Worm (Caenorhabditis elegans) whole organism, mixed stage, embryonic: Measurements from ENCODE around the gene F19B6.3.
"Not testable (repeated sequence)": the region's sequence is repeated elsewhere in the genome, so short reads cannot be mapped to it uniquely, and the experiment has no call there.

Source experiments
- M03D4.4 ChIP-seq: sonication (generic microtip); optimal IDR thresholded peaks from 2 replicates; lab custom pipeline; 2017; ENCODE audit warnings: mild to moderate bottlenecking, missing genetic modification characterization, missing compliant biosample characterization
- bed-3 ChIP-seq: fragments of 200-800 bp; sonication (Bioruptor generic); optimal IDR thresholded peaks from 3 replicates; lab custom pipeline; 2018; ENCODE audit warnings: mild to moderate bottlenecking, missing genetic modification characterization, moderate library complexity, missing compliant biosample characterization
- blmp-1 ChIP-seq: fragments of 150-350 bp; optimal IDR thresholded peaks from 2 replicates; lab custom pipeline; 2014; ENCODE audit warnings: missing biosample characterization, missing genetic modification characterization
- ceh-43 ChIP-seq: fragments of 200-800 bp; sonication (Bioruptor generic); optimal IDR thresholded peaks from 2 replicates; lab custom pipeline; 2018; ENCODE audit warnings: mild to moderate bottlenecking, missing genetic modification characterization, moderate library complexity, missing compliant biosample characterization
- ces-1 ChIP-seq: fragments of 150-350 bp; optimal IDR thresholded peaks from 2 replicates; lab custom pipeline; 2014; ENCODE audit warnings: missing biosample characterization, missing genetic modification reagents, missing genetic modification characterization
- drap-1 ChIP-seq: fragments of 200-800 bp; sonication (Bioruptor generic); optimal IDR thresholded peaks from 3 replicates; lab custom pipeline; 2018; ENCODE audit warnings: mild to moderate bottlenecking, missing genetic modification characterization, missing compliant biosample characterization
- elt-1 ChIP-seq: sonication (generic microtip); optimal IDR thresholded peaks from 2 replicates; lab custom pipeline; 2017; ENCODE audit warnings: missing genetic modification characterization, mild to moderate bottlenecking, missing compliant biosample characterization, antibody characterized with exemption, moderate library complexity, borderline replicate concordance; ENCODE audit not compliant: insufficient read depth
- elt-3 ChIP-seq: fragments of 150-350 bp; optimal IDR thresholded peaks from 2 replicates; lab custom pipeline; 2014; ENCODE audit warnings: missing biosample characterization, missing genetic modification characterization
- flh-1 ChIP-seq: fragments of 200-800 bp; sonication (Bioruptor generic); optimal IDR thresholded peaks from 2 replicates; lab custom pipeline; 2018; ENCODE audit warnings: mild to moderate bottlenecking, missing genetic modification characterization, moderate library complexity, missing compliant biosample characterization
- ham-2 ChIP-seq: fragments of 200-800 bp; sonication (Bioruptor generic); optimal IDR thresholded peaks from 2 replicates; lab custom pipeline; 2018; ENCODE audit warnings: mild to moderate bottlenecking, missing genetic modification characterization, missing compliant biosample characterization
- hlh-1 ChIP-seq: fragments of 150-350 bp; optimal IDR thresholded peaks from 2 replicates; lab custom pipeline; 2014; ENCODE audit warnings: missing biosample characterization, missing genetic modification reagents, missing genetic modification characterization
- lin-13 ChIP-seq: fragments of 150-350 bp; optimal IDR thresholded peaks from 2 replicates; lab custom pipeline; 2014; ENCODE audit warnings: missing biosample characterization, missing genetic modification characterization
- lsy-2 ChIP-seq: fragments of 150-350 bp; optimal IDR thresholded peaks from 2 replicates; lab custom pipeline; 2014; ENCODE audit warnings: missing biosample characterization, missing genetic modification characterization
- mab-5 ChIP-seq: fragments of 150-350 bp; optimal IDR thresholded peaks from 2 replicates; lab custom pipeline; 2014; ENCODE audit warnings: missing biosample characterization, missing genetic modification characterization
- mep-1 ChIP-seq: fragments of 150-350 bp; optimal IDR thresholded peaks from 2 replicates; lab custom pipeline; 2017; ENCODE audit warnings: missing biosample characterization, missing genetic modification reagents, missing genetic modification characterization, inconsistent platforms
- nhr-12 ChIP-seq: fragments of 150-350 bp; optimal IDR thresholded peaks from 2 replicates; lab custom pipeline; 2014; ENCODE audit warnings: missing biosample characterization, missing genetic modification characterization
- nhr-237 ChIP-seq: fragments of 150-350 bp; optimal IDR thresholded peaks from 2 replicates; lab custom pipeline; 2014; ENCODE audit warnings: missing biosample characterization, missing genetic modification characterization
- nhr-28 ChIP-seq: fragments of 150-350 bp; optimal IDR thresholded peaks from 2 replicates; lab custom pipeline; 2014; ENCODE audit warnings: missing biosample characterization, missing genetic modification characterization
- nhr-76 ChIP-seq: sonication (generic microtip); optimal IDR thresholded peaks from 2 replicates; lab custom pipeline; 2017; ENCODE audit warnings: missing biosample characterization, missing genetic modification characterization
- pha-4 ChIP-seq: fragments of 150-350 bp; optimal IDR thresholded peaks from 2 replicates; lab custom pipeline; 2018; ENCODE audit warnings: missing biosample characterization, missing genetic modification reagents, missing genetic modification characterization
- sem-2 ChIP-seq: fragments of 200-800 bp; sonication (Bioruptor generic); optimal IDR thresholded peaks from 2 replicates; lab custom pipeline; 2018; ENCODE audit warnings: mild to moderate bottlenecking, missing genetic modification characterization, missing compliant biosample characterization
- snpc-4 ChIP-seq: fragments of 150-350 bp; optimal IDR thresholded peaks from 2 replicates; lab custom pipeline; 2014; ENCODE audit warnings: missing biosample characterization, missing genetic modification characterization
- sptf-1 ChIP-seq: sonication (generic microtip); optimal IDR thresholded peaks from 2 replicates; lab custom pipeline; 2017; ENCODE audit warnings: mild to moderate bottlenecking, missing genetic modification characterization, moderate library complexity, missing compliant biosample characterization
- unc-120 ChIP-seq: sonication (generic microtip); optimal IDR thresholded peaks from 2 replicates; lab custom pipeline; 2017; ENCODE audit warnings: missing genetic modification characterization, missing compliant biosample characterization; ENCODE audit not compliant: poor library complexity, severe bottlenecking
- unc-39 ChIP-seq: fragments of 150-350 bp; optimal IDR thresholded peaks from 2 replicates; lab custom pipeline; 2014; ENCODE audit warnings: missing biosample characterization, missing genetic modification characterization
- unc-62 ChIP-seq: fragments of 150-350 bp; optimal IDR thresholded peaks from 2 replicates; lab custom pipeline; 2014; ENCODE audit warnings: missing biosample characterization, missing genetic modification reagents, missing genetic modification characterization
- zip-8 ChIP-seq: fragments of 150-350 bp; optimal IDR thresholded peaks from 2 replicates; lab custom pipeline; 2014; ENCODE audit warnings: missing biosample characterization, missing genetic modification characterization

The F19B6.3 gene

ce11 chrIV:12326932-12327331, at the start of gene F19B6.3:
TSS of gene F19B6.3 (plus strand) at chrIV:12327232.
- not testable (repeated sequence) for TF ChIP-seq zip-8; unc-62 (GFP tag; lab: Kevin White, UChicago); ceh-43 (GFP tag; lab: Kevin White, UChicago)
- TF ChIP-seq, all 35 proteins: peak for 0; not testable (repeated sequence) for 35

ce11 chrIV:12278507-12278906, 48.5 kb upstream of the F19B6.3 start, which contains the start of the genes tag-335 and vkmt-1:
TSS of gene tag-335 (minus strand) at chrIV:12278594.
TSS of gene vkmt-1 (plus strand) at chrIV:12278725.
- TF ChIP-seq drap-1 (GFP tag; lab: Kevin White, UChicago) (no peak), snpc-4 (tag; lab: Kevin White, UChicago) (no peak), nhr-76 (tag; lab: Kevin White, UChicago) (no peak), unc-120 (tag; lab: Kevin White, UChicago) (no peak), bed-3 (GFP tag; lab: Kevin White, UChicago) (no peak), ces-1 (GFP tag; lab: Kevin White, UChicago) (no peak), elt-1 (tag; lab: Kevin White, UChicago) (no peak), mep-1 (no peak), nhr-12 (no peak), mab-5 (tag; lab: Kevin White, UChicago) (no peak), unc-39 (tag; lab: Kevin White, UChicago) (no peak), sem-2 (GFP tag; lab: Kevin White, UChicago) (no peak), flh-1 (GFP tag; lab: Kevin White, UChicago) (no peak)
- TF ChIP-seq, all 35 proteins: peak for 0

ce11 chrIV:12279340-12279739, 47.7 kb upstream of the F19B6.3 start, which contains the start of gene ltah-1.1:
TSS of gene ltah-1.1 (plus strand) at chrIV:12279622.
- TF ChIP-seq unc-39 (tag; lab: Kevin White, UChicago) (no peak), ham-2 (GFP tag; lab: Kevin White, UChicago) (no peak), nhr-76 (tag; lab: Kevin White, UChicago) (no peak), hlh-1 (no peak), M03D4.4 (tag; lab: Kevin White, UChicago) (no peak), lin-13 (tag; lab: Kevin White, UChicago) (no peak), elt-1 (tag; lab: Kevin White, UChicago) (no peak), lsy-2 (no peak), mab-5 (tag; lab: Kevin White, UChicago) (no peak), ces-1 (GFP tag; lab: Kevin White, UChicago) (no peak), sem-2 (GFP tag; lab: Kevin White, UChicago) (no peak), drap-1 (GFP tag; lab: Kevin White, UChicago) (no peak)

- TF ChIP-seq ces-1 (GFP tag; lab: Kevin White, UChicago) (peak; percentile 3), snpc-4 (tag; lab: Kevin White, UChicago) (no peak), sem-2 (GFP tag; lab: Kevin White, UChicago) (no peak), ceh-43 (GFP tag; lab: Kevin White, UChicago) (peak; percentile 41), lsy-2 (peak; percentile 35), sptf-1 (tag; lab: Kevin White, UChicago) (no peak)
Observed at ce11 chrIV:12282157-12282789, 44.8 kb upstream of the F19B6.3 start, which contains the start of the genes C42C1.12 and C42C1.19. TSS of gene C42C1.12 (minus strand) at chrIV:12282207. TSS of gene C42C1.19 (plus strand) at chrIV:12282739.

ce11 chrIV:12282873-12283272, 44.2 kb upstream of the F19B6.3 start, which contains the start of gene hpo-12:
TSS of gene hpo-12 (plus strand) at chrIV:12283173.
- TF ChIP-seq M03D4.4 (tag; lab: Kevin White, UChicago) (no peak), drap-1 (GFP tag; lab: Kevin White, UChicago) (no peak), pha-4 (tag; lab: Kevin White, UChicago) (no peak), unc-39 (tag; lab: Kevin White, UChicago) (no peak), nhr-237 (tag; lab: Kevin White, UChicago) (no peak), blmp-1 (no peak), mab-5 (tag; lab: Kevin White, UChicago) (no peak), sptf-1 (tag; lab: Kevin White, UChicago) (no peak), unc-62 (GFP tag; lab: Kevin White, UChicago) (no peak), zip-8 (no peak), unc-120 (tag; lab: Kevin White, UChicago) (no peak)

ce11 chrIV:12287628-12288027, 39.4 kb upstream of the F19B6.3 start, which contains the start of gene erl-1:
TSS of gene erl-1 (plus strand) at chrIV:12287928.
- TF ChIP-seq elt-3 (tag; lab: Kevin White, UChicago) (no peak), bed-3 (GFP tag; lab: Kevin White, UChicago) (no peak), mab-5 (tag; lab: Kevin White, UChicago) (no peak), nhr-28 (tag; lab: Kevin White, UChicago) (no peak), ham-2 (GFP tag; lab: Kevin White, UChicago) (no peak)
